Worm (Caenorhabditis elegans) whole organism, L3 larva: Measurements from ENCODE around the gene W03C9.6.

Experiments used
- egl-27 ChIP-seq: sonication (generic microtip); optimal IDR thresholded peaks from 4 replicates; lab custom pipeline; 2017; ENCODE audit warnings: missing biosample characterization, missing genetic modification reagents, missing genetic modification characterization
- elt-2 ChIP-seq: sonication (generic microtip); optimal IDR thresholded peaks from 2 replicates; lab custom pipeline; 2016; ENCODE audit warnings: missing genetic modification reagents, mild to moderate bottlenecking, missing genetic modification characterization, missing compliant biosample characterization
- elt-3 ChIP-seq, 3 experiments: fragments of 150-350 bp in 1 of 3; sonication (generic microtip) in 2 of 3; optimal IDR thresholded peaks; 2 replicates in 2 of 3; 4 replicates in 1 of 3; lab custom pipeline; 2014 to 2017; ENCODE audit warnings: missing biosample characterization in 3 of 3, missing genetic modification characterization in 3 of 3
- fkh-10 ChIP-seq: sonication (generic microtip); optimal IDR thresholded peaks from 2 replicates; lab custom pipeline; 2017; ENCODE audit warnings: missing biosample characterization, missing genetic modification reagents, missing genetic modification characterization
- nhr-25 ChIP-seq: sonication (generic microtip); optimal IDR thresholded peaks from 2 replicates; lab custom pipeline; 2017; ENCODE audit warnings: missing biosample characterization, missing genetic modification characterization
- nhr-76 ChIP-seq: fragments of 150-350 bp; sonication (generic microtip); optimal IDR thresholded peaks from 5 replicates; lab custom pipeline; 2014; ENCODE audit warnings: missing biosample characterization, missing genetic modification characterization
- zag-1 ChIP-seq: fragments of 150-350 bp; optimal IDR thresholded peaks from 2 replicates; lab custom pipeline; 2014; ENCODE audit warnings: missing biosample characterization, missing genetic modification characterization

DNA sequence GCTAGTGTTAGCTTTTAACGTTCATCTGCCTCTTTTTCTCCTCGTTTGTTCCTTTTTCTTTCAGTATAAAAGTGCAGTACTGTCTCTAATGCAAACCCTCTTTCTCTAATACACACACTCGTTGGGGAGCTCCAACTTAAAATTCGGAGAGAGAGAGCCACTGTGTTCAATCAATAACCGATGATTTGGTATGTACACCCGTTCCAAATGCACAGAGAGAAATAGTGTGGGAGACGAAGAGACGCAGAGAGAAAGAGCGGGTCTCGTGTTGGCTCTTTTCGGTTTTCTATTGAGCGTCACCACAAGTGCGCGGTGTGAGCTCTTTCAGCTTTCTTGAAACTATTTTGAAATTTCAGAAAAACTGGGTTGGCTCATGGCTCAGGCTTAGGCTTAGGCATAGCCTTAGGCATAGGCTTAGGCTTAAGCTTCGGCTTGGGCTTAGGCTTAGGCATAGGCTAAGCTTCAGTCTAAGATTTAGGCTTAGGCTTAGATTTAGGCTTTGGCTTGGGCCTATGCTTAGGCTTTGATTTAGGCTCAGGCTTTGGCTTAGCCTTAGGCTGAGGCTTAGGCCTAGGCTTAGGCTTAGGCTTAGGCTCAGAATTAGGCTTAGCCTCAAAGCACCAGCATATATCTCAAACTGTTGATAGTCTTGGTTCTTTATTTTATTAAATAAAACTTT is 30.5 kb upstream of the W03C9.6 start:
- TF ChIP-seq egl-27 (tag; lab: Kevin White, UChicago) (no peak), nhr-76 (tag; lab: Kevin White, UChicago) (no peak), fkh-10 (GFP tag; lab: Kevin White, UChicago) (no peak), elt-2 (tag; lab: Kevin White, UChicago) (no peak), nhr-25 (no peak), zag-1 (no peak), elt-3 (tag; optimal IDR thresholded peaks at IDR 0.05; lab: Kevin White, UChicago) (no peak)
